Comparison of ENCODE assay signal across 3 worm cellular contexts in the genomic region with DNA sequence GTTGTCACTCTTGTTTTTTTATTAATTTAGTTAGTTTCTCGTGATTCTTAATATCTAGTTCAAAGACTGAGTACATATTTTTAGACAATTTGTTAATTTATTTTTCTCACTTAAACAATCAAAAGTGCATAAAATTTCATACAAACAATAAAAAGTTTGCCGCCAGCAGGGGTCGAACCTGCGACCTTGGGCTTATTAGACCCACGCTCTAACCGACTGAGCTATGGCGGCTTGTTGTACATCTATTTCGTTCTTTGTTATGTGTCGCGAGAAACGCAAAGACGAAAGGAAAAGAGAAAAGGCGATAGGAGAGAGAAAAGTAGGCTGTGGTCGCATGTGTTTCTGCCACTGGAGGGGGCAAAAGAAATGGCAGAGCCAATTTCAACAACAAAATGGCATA.
TF ChIP-seq lines count a peak whose summit lies in the region.

No protein-coding gene starts in this region.

TF ChIP-seq in whole organism, L1 larva, 84 proteins besides CTCF, POLR2A, EP300 and RAD21 (continued from another document and continues in another):
- TF ChIP-seq sox-4 (tag; optimal IDR thresholded peaks at IDR 0.05; lab: Kevin White, UChicago) (peak; percentile 32), snpc-4 (tag; optimal IDR thresholded peaks at IDR 0.05; lab: Kevin White, UChicago) (peak; percentile 22), mep-1 (tag; optimal IDR thresholded peaks at IDR 0.05; lab: Kevin White, UChicago) (peak; percentile 80), ceh-63 (GFP tag; optimal IDR thresholded peaks at IDR 0.05; lab: Kevin White, UChicago) (no peak), unc-86 (tag; optimal IDR thresholded peaks at IDR 0.05; lab: Kevin White, UChicago) (peak; percentile 57), efl-3 (GFP tag; optimal IDR thresholded peaks at IDR 0.05; lab: Kevin White, UChicago) (no peak), rnt-1 (tag; optimal IDR thresholded peaks at IDR 0.05; lab: Kevin White, UChicago) (peak; percentile 77), nhr-85 (tag; lab: Kevin White, UChicago) (peak; percentile 80), ztf-4 (tag; optimal IDR thresholded peaks at IDR 0.05; lab: Kevin White, UChicago) (no peak), hlh-4 (tag; optimal IDR thresholded peaks at IDR 0.05; lab: Kevin White, UChicago) (no peak), nhr-19 (GFP tag; conservative IDR thresholded peaks at IDR 0.05; lab: Robert Waterston, UW) (peak; percentile 77), irx-1 (tag; optimal IDR thresholded peaks at IDR 0.05; lab: Kevin White, UChicago) (peak; percentile 70), unc-130 (tag; optimal IDR thresholded peaks at IDR 0.05; lab: Kevin White, UChicago) (peak; percentile 48), blmp-1 (tag; optimal IDR thresholded peaks at IDR 0.05; lab: Kevin White, UChicago) (peak; percentile 76), hpl-2 (GFP tag; optimal IDR thresholded peaks at IDR 0.05; lab: Kevin White, UChicago) (no peak), unc-98 (GFP tag; IDR thresholded peaks at IDR 0.05; lab: Robert Waterston, UW) (0 out of 2 replicates have a peak, but pooled peaks have one; percentile 6), swsn-7 (tag; optimal IDR thresholded peaks at IDR 0.05; lab: Kevin White, UChicago) (peak; percentile 82), lin-35 (GFP tag; optimal IDR thresholded peaks at IDR 0.05; lab: Kevin White, UChicago) (peak; percentile 50 to 75), nhr-47 (tag; optimal IDR thresholded peaks at IDR 0.05; lab: Kevin White, UChicago) (peak; percentile 89), pag-3 (tag; optimal IDR thresholded peaks at IDR 0.05; lab: Kevin White, UChicago; ENCODE audit: borderline replicate concordance, insufficient read depth) (peak; percentile 56), unc-62 (GFP tag; optimal IDR thresholded peaks at IDR 0.05; lab: Kevin White, UChicago) (peak; percentile 13), lin-39 (tag; optimal IDR thresholded peaks at IDR 0.05; lab: Kevin White, UChicago) (no peak), lin-14 (GFP tag; optimal IDR thresholded peaks at IDR 0.05; lab: Kevin White, UChicago) (peak; percentile 87), pax-3 (tag; optimal IDR thresholded peaks at IDR 0.05; lab: Kevin White, UChicago) (peak; percentile 59), fos-1 (tag; optimal IDR thresholded peaks at IDR 0.05; lab: Kevin White, UChicago) (peak; percentile 61), ceh-8 (GFP tag; optimal IDR thresholded peaks at IDR 0.05; lab: Kevin White, UChicago) (peak; percentile 77), Y116A8C.19 (tag; optimal IDR thresholded peaks at IDR 0.05; lab: Kevin White, UChicago; ENCODE audit: borderline replicate concordance) (no peak), nhr-20 (tag; optimal IDR thresholded peaks at IDR 0.05; lab: Kevin White, UChicago) (peak; percentile 84), elt-3 (tag; optimal IDR thresholded peaks at IDR 0.05; lab: Kevin White, UChicago) (peak in 2 of 6 experiments; percentile 40 to 85), mef-2 (tag; optimal IDR thresholded peaks at IDR 0.05; lab: Kevin White, UChicago) (peak; percentile 54), zag-1 (tag; optimal IDR thresholded peaks at IDR 0.05; lab: Kevin White, UChicago) (peak; percentile 6), sup-37 (GFP tag; optimal IDR thresholded peaks at IDR 0.05; lab: Kevin White, UChicago) (peak; percentile 46), dsc-1 (tag; optimal IDR thresholded peaks at IDR 0.05; lab: Kevin White, UChicago) (peak; percentile 90), nhr-237 (tag; optimal IDR thresholded peaks at IDR 0.05; lab: Kevin White, UChicago) (no peak), dpl-1 (GFP tag; optimal IDR thresholded peaks at IDR 0.05; lab: Kevin White, UChicago) (peak in 2 of 3 experiments; percentile 18 to 30), aly-2 (tag; optimal IDR thresholded peaks at IDR 0.05; lab: Kevin White, UChicago) (peak; percentile 26), elt-2 (tag; optimal IDR thresholded peaks at IDR 0.05; lab: Kevin White, UChicago) (peak; percentile 59), zip-4 (GFP tag; optimal IDR thresholded peaks at IDR 0.05; lab: Kevin White, UChicago) (no peak), jun-1 (tag; optimal IDR thresholded peaks at IDR 0.05; lab: Kevin White, UChicago) (peak; percentile 84), ceh-88 (GFP tag; IDR thresholded peaks at IDR 0.05; lab: Robert Waterston, UW) (no peak), nhr-71 (tag; optimal IDR thresholded peaks at IDR 0.05; lab: Kevin White, UChicago) (peak; percentile 84), C34B4.2 (tag; optimal IDR thresholded peaks at IDR 0.05; lab: Kevin White, UChicago) (no peak)

TF ChIP-seq in whole organism, L3 larva, 47 proteins besides CTCF, POLR2A, EP300 and RAD21 (continued from another document):
- TF ChIP-seq lin-15B (tag; optimal IDR thresholded peaks at IDR 0.05; lab: Kevin White, UChicago) (peak; percentile 26), nhr-23 (tag; optimal IDR thresholded peaks at IDR 0.05; lab: Kevin White, UChicago) (peak; percentile 45), skn-1 (tag; optimal IDR thresholded peaks at IDR 0.05; lab: Kevin White, UChicago) (peak; percentile 52), hmg-11 (tag; optimal IDR thresholded peaks at IDR 0.05; lab: Kevin White, UChicago) (peak; percentile 89), pqm-1 (tag; optimal IDR thresholded peaks at IDR 0.05; lab: Kevin White, UChicago) (no peak), nhr-11 (tag; optimal IDR thresholded peaks at IDR 0.05; lab: Kevin White, UChicago) (peak; percentile 72), ceh-82 (tag; optimal IDR thresholded peaks at IDR 0.05; lab: Kevin White, UChicago) (peak; percentile 36), nhr-237 (tag; optimal IDR thresholded peaks at IDR 0.05; lab: Kevin White, UChicago) (no peak), nhr-43 (tag; optimal IDR thresholded peaks at IDR 0.05; lab: Kevin White, UChicago; ENCODE audit: poor library complexity, severe bottlenecking) (peak; percentile 86), ceh-28 (tag; optimal IDR thresholded peaks at IDR 0.05; lab: Kevin White, UChicago) (peak; percentile 28), nhr-12 (tag; optimal IDR thresholded peaks at IDR 0.05; lab: Kevin White, UChicago) (no peak), ama-1 (optimal IDR thresholded peaks at IDR 0.05; lab: Kevin White, UChicago) (no peak), nhr-28 (tag; optimal IDR thresholded peaks at IDR 0.05; lab: Kevin White, UChicago) (no peak), jun-1 (tag; optimal IDR thresholded peaks at IDR 0.05; lab: Kevin White, UChicago) (peak; percentile 64), fkh-10 (GFP tag; optimal IDR thresholded peaks at IDR 0.05; lab: Kevin White, UChicago) (no peak), nhr-25 (tag; optimal IDR thresholded peaks at IDR 0.05; lab: Kevin White, UChicago) (peak; percentile 60), daf-12 (tag; optimal IDR thresholded peaks at IDR 0.05; lab: Kevin White, UChicago) (no peak), fkh-2 (tag; optimal IDR thresholded peaks at IDR 0.05; lab: Kevin White, UChicago) (no peak), nhr-67 (tag; optimal IDR thresholded peaks at IDR 0.05; lab: Kevin White, UChicago) (no peak), lsy-12 (tag; optimal IDR thresholded peaks at IDR 0.05; lab: Kevin White, UChicago) (peak; percentile 86), ceh-16 (tag; optimal IDR thresholded peaks at IDR 0.05; lab: Kevin White, UChicago) (no peak), sea-2 (GFP tag; optimal IDR thresholded peaks at IDR 0.05; lab: Kevin White, UChicago) (peak; percentile 3), egl-5 (tag; optimal IDR thresholded peaks at IDR 0.05; lab: Kevin White, UChicago) (peak; percentile 57), nfya-1 (tag; optimal IDR thresholded peaks at IDR 0.05; lab: Kevin White, UChicago; ENCODE audit: insufficient read depth) (peak; percentile 80), aly-2 (tag; optimal IDR thresholded peaks at IDR 0.05; lab: Kevin White, UChicago) (peak; percentile 16), R02D3.7 (tag; optimal IDR thresholded peaks at IDR 0.05; lab: Kevin White, UChicago) (peak; percentile 39), ztf-4 (tag; optimal IDR thresholded peaks at IDR 0.05; lab: Kevin White, UChicago) (no peak), eor-1 (tag; optimal IDR thresholded peaks at IDR 0.05; lab: Kevin White, UChicago) (peak in 1 of 2 experiments; percentile 37), nhr-77 (tag; optimal IDR thresholded peaks at IDR 0.05; lab: Kevin White, UChicago) (peak; percentile 67)
TF ChIP-seq in whole organism, L3 larva: peak in this region for 31.

TF ChIP-seq in whole organism, young adult, 124 proteins besides CTCF, POLR2A, EP300 and RAD21 (continued from another document and continues in another):
- peak; percentile 86; the same call in 1 of the 2 replicates for TF ChIP-seq aptf-3 (GFP tag; IDR thresholded peaks at IDR 0.05; lab: Robert Waterston, UW)
- peak; percentile 75 for TF ChIP-seq ceh-27 (GFP tag; optimal IDR thresholded peaks at IDR 0.05; lab: Kevin White, UChicago)
- TF ChIP-seq F37B4.10 (GFP tag; IDR thresholded peaks at IDR 0.05; lab: Robert Waterston, UW) = no peak
- peak; percentile 6 for TF ChIP-seq F49E8.2 (tag; optimal IDR thresholded peaks at IDR 0.05; lab: Kevin White, UChicago; ENCODE audit: insufficient read depth)
- TF ChIP-seq nfya-1 (tag; optimal IDR thresholded peaks at IDR 0.05; lab: Kevin White, UChicago; ENCODE audit: borderline replicate concordance, insufficient read depth) = no peak
- TF ChIP-seq lir-1 (GFP tag; conservative IDR thresholded peaks at IDR 0.05; lab: Robert Waterston, UW) = peak; percentile 61; the same call in 1 of the 2 replicates
- TF ChIP-seq zim-3 (tag; optimal IDR thresholded peaks at IDR 0.05; lab: Kevin White, UChicago) = peak; percentile 85
- TF ChIP-seq snpc-1.3 (tag; optimal IDR thresholded peaks at IDR 0.05; lab: Kevin White, UChicago; ENCODE audit: insufficient read depth) = peak; percentile 90
- peak; percentile 74 for TF ChIP-seq fkh-3 (tag; optimal IDR thresholded peaks at IDR 0.05; lab: Kevin White, UChicago)
- peak; percentile 83 for TF ChIP-seq F52B5.7 (tag; optimal IDR thresholded peaks at IDR 0.05; lab: Kevin White, UChicago)
- no peak for TF ChIP-seq sdz-38 (tag; optimal IDR thresholded peaks at IDR 0.05; lab: Kevin White, UChicago)
- no peak for TF ChIP-seq F55B11.4 (tag; optimal IDR thresholded peaks at IDR 0.05; lab: Kevin White, UChicago; ENCODE audit: borderline replicate concordance, insufficient read depth)
- peak; percentile 61; the same call in 1 of the 2 replicates for TF ChIP-seq Y56A3A.18 (GFP tag; IDR thresholded peaks at IDR 0.05; lab: Robert Waterston, UW)
- no peak; the same call in 1 of the 2 replicates for TF ChIP-seq madf-8 (GFP tag; conservative IDR thresholded peaks at IDR 0.05; lab: Robert Waterston, UW)
- TF ChIP-seq dox-1 (GFP tag; IDR thresholded peaks at IDR 0.05; lab: Robert Waterston, UW) = peak; percentile 90
- no peak for TF ChIP-seq bed-1 (GFP tag; IDR thresholded peaks at IDR 0.05; lab: Robert Waterston, UW)
- TF ChIP-seq ama-1 (optimal IDR thresholded peaks at IDR 0.05; lab: Kevin White, UChicago) = no peak
- peak; percentile 57 to 75 for TF ChIP-seq ama-1 (GFP tag; optimal IDR thresholded peaks at IDR 0.05; lab: Kevin White, UChicago)
- peak; percentile 27 for TF ChIP-seq tbx-9 (tag; optimal IDR thresholded peaks at IDR 0.05; lab: Kevin White, UChicago; ENCODE audit: borderline replicate concordance)
- TF ChIP-seq ceh-91 (GFP tag; IDR thresholded peaks at IDR 0.05; lab: Robert Waterston, UW) = no peak
- TF ChIP-seq Y95B8A.8 (GFP tag; IDR thresholded peaks at IDR 0.05; lab: Robert Waterston, UW) = no peak; the same call in 1 of the 2 replicates
- peak; percentile 63; the same call in 1 of the 2 replicates for TF ChIP-seq attf-6 (GFP tag; IDR thresholded peaks at IDR 0.05; lab: Robert Waterston, UW)
- TF ChIP-seq ets-4 (GFP tag; optimal IDR thresholded peaks at IDR 0.05; lab: Kevin White, UChicago) = peak; percentile 74
- TF ChIP-seq K12H6.12 (tag; optimal IDR thresholded peaks at IDR 0.05; lab: Kevin White, UChicago) = peak; percentile 81
- TF ChIP-seq B0019.2 (GFP tag; conservative IDR thresholded peaks at IDR 0.05; lab: Robert Waterston, UW) = no peak
- no peak for TF ChIP-seq ccch-3 (GFP tag; optimal IDR thresholded peaks at IDR 0.05; lab: Kevin White, UChicago)
- peak; percentile 76 for TF ChIP-seq ztf-3 (GFP tag; optimal IDR thresholded peaks at IDR 0.05; lab: Kevin White, UChicago)
- TF ChIP-seq nfya-2 (GFP tag; IDR thresholded peaks at IDR 0.05; lab: Robert Waterston, UW) = no peak
- TF ChIP-seq nhr-90 (tag; optimal IDR thresholded peaks at IDR 0.05; lab: Kevin White, UChicago) = peak; percentile 89
- no peak for TF ChIP-seq ceh-100 (GFP tag; IDR thresholded peaks at IDR 0.05; lab: Robert Waterston, UW)
- peak; percentile 55 for TF ChIP-seq madf-6 (GFP tag; IDR thresholded peaks at IDR 0.05; lab: Robert Waterston, UW)
- TF ChIP-seq ZK185.1 (tag; optimal IDR thresholded peaks at IDR 0.05; lab: Kevin White, UChicago; ENCODE audit: poor library complexity, severe bottlenecking) = peak; percentile 70
- TF ChIP-seq ztf-6 (GFP tag; IDR thresholded peaks at IDR 0.05; lab: Robert Waterston, UW) = peak; percentile 23; the same call in 1 of the 2 replicates
- TF ChIP-seq let-526 (GFP tag; IDR thresholded peaks at IDR 0.05; lab: Robert Waterston, UW) = peak; percentile 67
- peak; percentile 92 for TF ChIP-seq chd-7 (tag; optimal IDR thresholded peaks at IDR 0.05; lab: Kevin White, UChicago)
- peak; percentile 64 for TF ChIP-seq T07F8.4 (tag; optimal IDR thresholded peaks at IDR 0.05; lab: Kevin White, UChicago)
- TF ChIP-seq tbp1 (GFP tag; optimal IDR thresholded peaks at IDR 0.05; lab: Kevin White, UChicago) = peak; percentile 96
- TF ChIP-seq ztf-26 (tag; optimal IDR thresholded peaks at IDR 0.05; lab: Kevin White, UChicago) = peak; percentile 89
- peak; percentile 96 for TF ChIP-seq cebp-2 (GFP tag; IDR thresholded peaks at IDR 0.05; lab: Robert Waterston, UW)
- 0 out of 2 replicates have a peak, but pooled peaks have one; percentile 74 for TF ChIP-seq sea-2 (GFP tag; IDR thresholded peaks at IDR 0.05; lab: Robert Waterston, UW)
- TF ChIP-seq nfyb-1 (GFP tag; IDR thresholded peaks at IDR 0.05; lab: Robert Waterston, UW) = peak; percentile 92
- TF ChIP-seq T26A5.8 (tag; optimal IDR thresholded peaks at IDR 0.05; lab: Kevin White, UChicago) = no peak
- peak; percentile 74; the same call in 1 of the 2 replicates for TF ChIP-seq ztf-28 (GFP tag; IDR thresholded peaks at IDR 0.05; lab: Robert Waterston, UW)
- no peak for TF ChIP-seq Y79H2A.3 (GFP tag; conservative IDR thresholded peaks at IDR 0.05; lab: Robert Waterston, UW)
- peak; percentile 60 for TF ChIP-seq mxl-1 (tag; optimal IDR thresholded peaks at IDR 0.05; lab: Kevin White, UChicago)
- peak; percentile 75 for TF ChIP-seq B0035.1 (tag; optimal IDR thresholded peaks at IDR 0.05; lab: Kevin White, UChicago)
- 0 out of 2 replicates have a peak, but pooled peaks have one; percentile 45 for TF ChIP-seq hsf-1 (GFP tag; IDR thresholded peaks at IDR 0.05; lab: Robert Waterston, UW)
- no peak for TF ChIP-seq F33H1.4 (GFP tag; IDR thresholded peaks at IDR 0.05; lab: Robert Waterston, UW)
- TF ChIP-seq hlh-26 (GFP tag; conservative IDR thresholded peaks at IDR 0.05; lab: Robert Waterston, UW) = no peak
- TF ChIP-seq tlf-1 (GFP tag; optimal IDR thresholded peaks at IDR 0.05; lab: Kevin White, UChicago) = peak; percentile 60
- peak; percentile 83 for TF ChIP-seq madf-10 (tag; optimal IDR thresholded peaks at IDR 0.05; lab: Kevin White, UChicago)
- TF ChIP-seq pha-4 (tag; optimal IDR thresholded peaks at IDR 0.05; lab: Kevin White, UChicago) = no peak
- TF ChIP-seq Y53G8AR.9 (GFP tag; conservative IDR thresholded peaks at IDR 0.05; lab: Robert Waterston, UW) = no peak
- TF ChIP-seq Y53F4B.3 (GFP tag; IDR thresholded peaks at IDR 0.05; lab: Robert Waterston, UW) = no peak
- peak; percentile 98 for TF ChIP-seq rpc-1 (optimal IDR thresholded peaks at IDR 0.05; lab: Kevin White, UChicago)
- TF ChIP-seq rpc-1 (tag; optimal IDR thresholded peaks at IDR 0.05; lab: Kevin White, UChicago) = peak; percentile 94
- no peak for TF ChIP-seq mel-28 (tag; optimal IDR thresholded peaks at IDR 0.05; lab: Kevin White, UChicago; ENCODE audit: borderline replicate concordance)
- peak; percentile 34 for TF ChIP-seq F23B12.7 (tag; optimal IDR thresholded peaks at IDR 0.05; lab: Kevin White, UChicago; ENCODE audit: insufficient read depth)
- TF ChIP-seq snpc-1.1 (tag; optimal IDR thresholded peaks at IDR 0.05; lab: Kevin White, UChicago; ENCODE audit: insufficient read depth) = peak; percentile 45
- TF ChIP-seq lin-35 (GFP tag; optimal IDR thresholded peaks at IDR 0.05; lab: Kevin White, UChicago) = peak in 1 of 3 experiments; percentile 82
- peak; percentile 76; the same call in 1 of the 2 replicates for TF ChIP-seq egl-44 (GFP tag; IDR thresholded peaks at IDR 0.05; lab: Robert Waterston, UW)
